Worm (Caenorhabditis elegans) whole organism, L1 larva: Measurements from ENCODE around the gene F01F1.3.

Source experiments
- ceh-90 ChIP-seq: sonication (generic microtip); optimal IDR thresholded peaks from 2 replicates; lab custom pipeline; 2016; ENCODE audit warnings: missing genetic modification characterization, missing compliant biosample characterization
- dsc-1 ChIP-seq: sonication (generic microtip); optimal IDR thresholded peaks from 2 replicates; lab custom pipeline; 2016; ENCODE audit warnings: mild to moderate bottlenecking, missing genetic modification characterization, missing compliant biosample characterization
- nhr-28 ChIP-seq: fragments of 150-350 bp; optimal IDR thresholded peaks from 2 replicates; lab custom pipeline; 2014; ENCODE audit warnings: missing biosample characterization, missing genetic modification characterization
- nhr-85 ChIP-seq: sonication (generic microtip); peaks from one replicate; lab custom pipeline; 2016; ENCODE audit warnings: missing genetic modification characterization, inconsistent platforms, missing compliant biosample characterization

DNA sequence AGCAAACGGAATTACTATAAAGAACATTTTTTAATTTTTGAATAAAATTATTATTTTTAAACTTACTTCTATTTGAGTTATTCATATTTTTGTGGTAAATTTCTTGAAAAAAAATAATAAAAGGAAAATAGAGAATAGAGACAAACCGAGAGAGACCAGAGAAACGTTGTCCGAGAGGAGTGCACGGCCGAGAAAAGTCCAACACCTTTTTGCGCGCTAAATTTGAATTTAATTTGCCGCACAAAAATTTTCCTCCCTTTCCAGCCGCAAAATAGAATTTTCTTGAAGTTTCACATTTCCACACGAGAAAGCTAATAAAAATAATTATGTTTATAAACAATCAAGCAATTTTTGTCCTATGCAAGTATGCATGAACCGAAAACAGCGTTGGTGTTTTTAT is at the start of gene F01F1.3, which contains the start of gene F01F1.11:
- TF ChIP-seq dsc-1 (tag; lab: Kevin White, UChicago) (peak; percentile 59), nhr-28 (tag; lab: Kevin White, UChicago) (no peak), nhr-85 (peak; percentile 96), ceh-90 (peak; percentile 91)
